Worm (Caenorhabditis elegans): ENCODE measurements around the gene F57G9.3.

- no peak for TF ChIP-seq set-16 (GFP tag; IDR thresholded peaks at IDR 0.05)
- no peak for TF ChIP-seq nhr-25 (tag; optimal IDR thresholded peaks at IDR 0.05; ENCODE audit: borderline replicate concordance, insufficient read depth)
- no peak for TF ChIP-seq dve-1 (tag; optimal IDR thresholded peaks at IDR 0.05; ENCODE audit: insufficient read depth)
- TF ChIP-seq zag-1 (tag; optimal IDR thresholded peaks at IDR 0.05): no peak
These were observed 42.8 kb upstream of the F57G9.3 start, which contains the start of the genes sre-35 and sre-33 for ce11 chrII:12452754-12453352.
